Worm (Caenorhabditis elegans): ENCODE measurements around the gene sdz-36.

DNA sequence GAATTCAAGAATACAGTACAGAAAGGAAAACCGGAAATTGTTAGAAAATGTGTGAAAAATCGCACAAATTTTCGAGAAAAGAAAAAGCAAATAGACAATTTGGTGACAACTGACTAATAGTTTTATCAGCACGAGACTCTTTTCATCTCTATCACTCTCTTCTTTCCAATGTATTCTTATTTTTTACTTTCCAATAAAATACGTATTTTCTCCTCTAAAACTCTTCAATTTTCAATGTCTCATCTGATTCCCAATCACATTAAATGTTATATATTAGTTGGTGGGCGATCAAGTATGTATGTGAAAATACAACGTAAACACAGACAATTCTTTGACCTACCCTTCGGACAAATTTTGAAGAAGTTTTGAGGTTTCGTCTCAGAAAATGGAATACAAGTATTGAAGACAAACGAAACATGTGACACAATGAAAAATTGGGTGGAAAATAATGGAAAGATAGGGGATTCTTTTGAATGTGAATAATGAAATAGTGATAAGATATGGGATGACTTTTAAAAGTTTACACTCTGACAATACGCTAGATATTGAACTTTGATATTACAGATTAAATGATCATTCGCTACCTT, 46.6 kb downstream of the sdz-36 start, which contains the start of gene cka-1:
- TF ChIP-seq ccch-3 (GFP tag; optimal IDR thresholded peaks at IDR 0.05), result no peak
- no peak for TF ChIP-seq mcd-1 (GFP tag; IDR thresholded peaks at IDR 0.05)
- TF ChIP-seq ama-1 (optimal IDR thresholded peaks at IDR 0.05), result no peak
- no peak for TF ChIP-seq ama-1 (GFP tag; optimal IDR thresholded peaks at IDR 0.05)
- no peak for TF ChIP-seq ztf-18 (tag; optimal IDR thresholded peaks at IDR 0.05)
- TF ChIP-seq snpc-4 (GFP tag; optimal IDR thresholded peaks at IDR 0.05), result no peak
- no peak for TF ChIP-seq snpc-4 (tag; optimal IDR thresholded peaks at IDR 0.05)

Measured in whole organism, young adult.